Worm (Caenorhabditis elegans): Measurements from ENCODE around the gene B0285.6.

B0285.6 gene

ce11 chrIII:4328208-4328987 is 21.5 kb upstream of the B0285.6 start:
- TF ChIP-seq dao-5 (tag; optimal IDR thresholded peaks at IDR 0.05) (no peak), W03F9.2 (tag; optimal IDR thresholded peaks at IDR 0.05) (no peak), him-1 (tag; optimal IDR thresholded peaks at IDR 0.05) (no peak)

- no peak for TF ChIP-seq W03F9.2 (tag; optimal IDR thresholded peaks at IDR 0.05)
- TF ChIP-seq dao-5 (tag; optimal IDR thresholded peaks at IDR 0.05) = no peak
- no peak for TF ChIP-seq him-1 (tag; optimal IDR thresholded peaks at IDR 0.05)
These were observed 18.9 kb upstream of the B0285.6 start, which contains the start of gene gly-6 for ce11 chrIII:4330984-4331383. gly-6 (minus strand) TSS chrIII:4331228.

DNA sequence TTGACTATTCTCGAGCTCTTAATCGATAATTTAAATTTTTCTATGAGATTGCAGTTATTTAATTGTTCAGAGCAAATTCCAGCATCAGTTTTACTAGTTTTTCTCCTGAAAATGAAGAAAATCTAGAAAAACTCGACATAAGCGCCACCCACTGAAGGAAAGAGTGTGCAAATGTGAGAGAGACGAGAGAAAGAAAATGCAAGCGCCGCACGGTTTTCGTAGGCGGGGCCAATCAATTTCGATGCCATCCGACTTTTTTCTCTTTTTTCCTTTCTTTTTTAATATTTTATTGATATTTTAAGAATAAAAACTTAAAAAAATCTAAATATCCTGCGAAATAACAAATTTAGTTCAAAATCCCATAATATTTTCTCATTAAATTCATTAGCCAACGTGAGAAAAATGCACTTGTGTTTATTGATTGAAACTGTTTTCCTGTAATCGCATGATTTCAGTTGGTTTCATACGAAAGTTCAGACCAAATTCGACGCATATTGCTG is 17.3 kb upstream of the B0285.6 start, which contains the start of gene cdk-12:
TSS of gene cdk-12 (plus strand) at position 450 of the 500 bp plus-strand sequence.
- TF ChIP-seq him-1 (tag; optimal IDR thresholded peaks at IDR 0.05) = no peak
- TF ChIP-seq dao-5 (tag; optimal IDR thresholded peaks at IDR 0.05) = no peak
- TF ChIP-seq W03F9.2 (tag; optimal IDR thresholded peaks at IDR 0.05) = peak; percentile 67

ce11 chrIII:4335614-4336013 is 14.3 kb upstream of the B0285.6 start:
- TF ChIP-seq him-1 (tag; optimal IDR thresholded peaks at IDR 0.05) (no peak), W03F9.2 (tag; optimal IDR thresholded peaks at IDR 0.05) (peak; percentile 27), dao-5 (tag; optimal IDR thresholded peaks at IDR 0.05) (no peak)

- TF ChIP-seq him-1 (tag; optimal IDR thresholded peaks at IDR 0.05) = no peak
- no peak for TF ChIP-seq dao-5 (tag; optimal IDR thresholded peaks at IDR 0.05)
- peak; percentile 55 for TF ChIP-seq W03F9.2 (tag; optimal IDR thresholded peaks at IDR 0.05)
These were observed 6.8 kb upstream of the B0285.6 start, which contains the start of the genes B0285.3 and lcmt-1 for ce11 chrIII:4343070-4343469. B0285.3 (minus strand) TSS chrIII:4343336. lcmt-1 (plus strand) TSS chrIII:4343446.

ce11 chrIII:4345034-4345433 is 4.9 kb upstream of the B0285.6 start, which contains the start of gene hse-5:
hse-5 (plus strand) TSS chrIII:4345334.
- no peak for TF ChIP-seq him-1 (tag; optimal IDR thresholded peaks at IDR 0.05)
- TF ChIP-seq W03F9.2 (tag; optimal IDR thresholded peaks at IDR 0.05) = no peak
- TF ChIP-seq dao-5 (tag; optimal IDR thresholded peaks at IDR 0.05) = no peak

DNA sequence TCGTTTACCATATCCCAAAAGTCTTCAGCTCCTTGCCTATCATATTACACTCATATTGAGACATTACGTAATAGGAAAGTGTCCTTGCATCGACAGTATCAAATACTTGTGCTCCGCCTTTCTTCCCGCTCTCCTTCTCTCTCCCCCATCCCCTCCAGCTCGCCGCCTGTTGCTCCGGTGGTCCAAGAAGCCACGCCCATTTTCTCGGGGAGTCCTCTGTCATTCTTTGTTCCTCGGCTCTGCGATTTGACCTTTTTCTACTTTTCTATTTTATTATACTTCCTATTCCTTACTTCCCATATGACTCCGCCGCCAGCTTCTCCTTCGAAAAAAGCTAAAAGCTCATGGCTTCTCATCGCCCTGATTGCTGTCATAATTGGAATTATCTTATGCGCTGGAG is 6.5 kb downstream of the B0285.6 start, which contains the start of gene mnp-1:
TSS of gene mnp-1 (plus strand) at position 211 of the 400 bp plus-strand sequence.
- TF ChIP-seq dao-5 (tag; optimal IDR thresholded peaks at IDR 0.05) (no peak), him-1 (tag; optimal IDR thresholded peaks at IDR 0.05) (no peak), W03F9.2 (tag; optimal IDR thresholded peaks at IDR 0.05) (no peak)

ce11 chrIII:4357438-4357837 is 7.5 kb downstream of the B0285.6 start:
- TF ChIP-seq W03F9.2 (tag; optimal IDR thresholded peaks at IDR 0.05) = no peak

- TF ChIP-seq dao-5 (tag; optimal IDR thresholded peaks at IDR 0.05) (no peak), him-1 (tag; optimal IDR thresholded peaks at IDR 0.05) (no peak), W03F9.2 (tag; optimal IDR thresholded peaks at IDR 0.05) (no peak)
These were observed 8.4 kb downstream of the B0285.6 start for ce11 chrIII:4358345-4358744.

DNA sequence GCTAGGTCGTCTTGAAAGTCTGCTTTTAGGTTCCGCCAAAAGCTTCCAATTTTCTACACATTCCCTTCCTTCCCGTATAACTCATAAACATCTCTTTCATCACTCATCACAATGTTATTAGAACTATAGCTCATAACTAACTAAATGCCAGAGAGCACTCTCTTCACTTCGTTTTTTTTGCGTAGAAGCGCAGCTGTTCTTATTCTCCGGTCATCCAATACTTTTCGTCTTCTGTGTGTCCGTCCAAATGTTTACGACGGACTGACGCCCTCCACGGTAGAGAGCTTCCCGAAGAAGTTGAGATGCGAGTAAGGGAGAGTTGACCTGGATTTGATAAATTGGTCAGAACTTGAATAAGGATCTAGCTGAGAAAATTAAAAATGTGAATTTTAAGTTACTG is 9.3 kb downstream of the B0285.6 start:
- TF ChIP-seq W03F9.2 (tag; optimal IDR thresholded peaks at IDR 0.05) (no peak), him-1 (tag; optimal IDR thresholded peaks at IDR 0.05) (no peak), dao-5 (tag; optimal IDR thresholded peaks at IDR 0.05) (no peak)

ce11 chrIII:4359900-4360299 is 10.0 kb downstream of the B0285.6 start:
- TF ChIP-seq dao-5 (tag; optimal IDR thresholded peaks at IDR 0.05) = no peak
- TF ChIP-seq W03F9.2 (tag; optimal IDR thresholded peaks at IDR 0.05) = no peak
- TF ChIP-seq him-1 (tag; optimal IDR thresholded peaks at IDR 0.05) = no peak

ce11 chrIII:4362332-4362731 is 12.4 kb downstream of the B0285.6 start:
- TF ChIP-seq W03F9.2 (tag; optimal IDR thresholded peaks at IDR 0.05) = no peak
- TF ChIP-seq dao-5 (tag; optimal IDR thresholded peaks at IDR 0.05) = no peak
- TF ChIP-seq him-1 (tag; optimal IDR thresholded peaks at IDR 0.05) = no peak

- no peak for TF ChIP-seq him-1 (tag; optimal IDR thresholded peaks at IDR 0.05)
- TF ChIP-seq W03F9.2 (tag; optimal IDR thresholded peaks at IDR 0.05) = no peak
- TF ChIP-seq dao-5 (tag; optimal IDR thresholded peaks at IDR 0.05) = no peak
These were observed 15.1 kb downstream of the B0285.6 start, which contains the start of gene ckb-1 for ce11 chrIII:4364974-4365373. ckb-1 (plus strand) TSS chrIII:4365274.

ce11 chrIII:4367649-4368048 is 17.8 kb downstream of the B0285.6 start, which contains the start of gene ckb-2:
ckb-2 (plus strand) TSS chrIII:4367949.
- no peak for TF ChIP-seq dao-5 (tag; optimal IDR thresholded peaks at IDR 0.05)
- no peak for TF ChIP-seq W03F9.2 (tag; optimal IDR thresholded peaks at IDR 0.05)
- no peak for TF ChIP-seq him-1 (tag; optimal IDR thresholded peaks at IDR 0.05)

Data from whole organism, L4/young adult.